Fruit fly (Drosophila melanogaster): ENCODE measurements around the gene beat-IIIb.
A peak's percentile ranks its signal among the peaks of the same experiment; 100 is the strongest.

beat-IIIb gene

dm6 chr2L:17014600-17014999 is 41.7 kb downstream of the beat-IIIb start, which contains the start of gene CG6304 (continued):
- no peak for TF ChIP-seq sima (GFP tag; optimal IDR thresholded peaks at IDR 0.05)
- no peak for TF ChIP-seq ro (GFP tag; IDR thresholded peaks at IDR 0.05)
- TF ChIP-seq lab (GFP tag; optimal IDR thresholded peaks at IDR 0.05): no peak

- TF ChIP-seq CG11504 (tag; optimal IDR thresholded peaks at IDR 0.05) (peak; percentile 31), CG12659 (GFP tag; optimal IDR thresholded peaks at IDR 0.05) (no peak), slbo (GFP tag; IDR thresholded peaks at IDR 0.05) (peak; percentile 46), Opbp (GFP tag; IDR thresholded peaks at IDR 0.05; ENCODE audit: partially characterized antibody) (no peak), lola (GFP tag; optimal IDR thresholded peaks at IDR 0.05) (no peak), CG18599 (GFP tag; optimal IDR thresholded peaks at IDR 0.05) (peak; percentile 54), CG14441 (GFP tag; IDR thresholded peaks at IDR 0.05) (0 out of 2 replicates have a peak, but pooled peaks have one; percentile 22), CG9932 (GFP tag; IDR thresholded peaks at IDR 0.05) (peak; percentile 31; the same call in 1 of the 2 replicates), CG2120 (GFP tag; optimal IDR thresholded peaks at IDR 0.05) (peak; percentile 36), bcd (GFP tag; optimal IDR thresholded peaks at IDR 0.05) (no peak), hb (GFP tag; IDR thresholded peaks at IDR 0.05; ENCODE audit: partially characterized antibody) (no peak), Mrtf (GFP tag; IDR thresholded peaks at IDR 0.05) (0 out of 3 replicates have a peak, but pooled peaks have one; percentile 22), CG2129 (GFP tag; IDR thresholded peaks at IDR 0.05; ENCODE audit: partially characterized antibody) (no peak), CG15514 (GFP tag; optimal IDR thresholded peaks at IDR 0.05) (peak; percentile 8), CG1603 (tag; optimal IDR thresholded peaks at IDR 0.05) (peak; percentile 31), ind (GFP tag; optimal IDR thresholded peaks at IDR 0.05) (peak; percentile 10), Hmr (GFP tag; optimal IDR thresholded peaks at IDR 0.05) (peak; percentile 41), Meics (GFP tag; optimal IDR thresholded peaks at IDR 0.05) (peak; percentile 11), kay (GFP tag; optimal IDR thresholded peaks at IDR 0.05) (no peak), dmrt99B (tag; optimal IDR thresholded peaks at IDR 0.05) (peak; percentile 39), pan (optimal IDR thresholded peaks at IDR 0.05) (no peak), pan (GFP tag; optimal IDR thresholded peaks at IDR 0.05 in 1 of 2, IDR thresholded peaks at IDR 0.05 in 1 of 2) (peak in 1 of 2 experiments; percentile 44), sens (GFP tag) (peak; percentile 52), CG7357 (GFP tag; IDR thresholded peaks at IDR 0.05) (0 out of 3 replicates have a peak, but pooled peaks have one; percentile 20), Hr51 (GFP tag; optimal IDR thresholded peaks at IDR 0.05) (peak in 1 of 2 experiments; percentile 45), MESR4 (GFP tag; optimal IDR thresholded peaks at IDR 0.05) (no peak), abd-A (tag; optimal IDR thresholded peaks at IDR 0.05) (no peak), CG16779 (GFP tag; IDR thresholded peaks at IDR 0.05) (no peak), Dad (GFP tag; optimal IDR thresholded peaks at IDR 0.05) (no peak), Sox102F (GFP tag; optimal IDR thresholded peaks at IDR 0.05) (peak; percentile 29), gem (tag; optimal IDR thresholded peaks at IDR 0.05) (peak; percentile 29), CG9797 (GFP tag; optimal IDR thresholded peaks at IDR 0.05) (no peak), Ptx1 (GFP tag; IDR thresholded peaks at IDR 0.05) (0 out of 2 replicates have a peak, but pooled peaks have one; percentile 8), CG7839 (tag; optimal IDR thresholded peaks at IDR 0.05) (peak; percentile 9), CG7928 (GFP tag; optimal IDR thresholded peaks at IDR 0.05) (no peak), lab (GFP tag; optimal IDR thresholded peaks at IDR 0.05) (peak; percentile 58), CG8290 (GFP tag; optimal IDR thresholded peaks at IDR 0.05) (no peak), CG8290 (tag; optimal IDR thresholded peaks at IDR 0.05) (peak in 1 of 2 experiments; percentile 17), ken (GFP tag; IDR thresholded peaks at IDR 0.05) (no peak)
Measured at dm6 chr2L:17027503-17027902, 54.6 kb downstream of the beat-IIIb start.
